Worm (Caenorhabditis elegans): ENCODE measurements around the gene F48E8.8.

DNA sequence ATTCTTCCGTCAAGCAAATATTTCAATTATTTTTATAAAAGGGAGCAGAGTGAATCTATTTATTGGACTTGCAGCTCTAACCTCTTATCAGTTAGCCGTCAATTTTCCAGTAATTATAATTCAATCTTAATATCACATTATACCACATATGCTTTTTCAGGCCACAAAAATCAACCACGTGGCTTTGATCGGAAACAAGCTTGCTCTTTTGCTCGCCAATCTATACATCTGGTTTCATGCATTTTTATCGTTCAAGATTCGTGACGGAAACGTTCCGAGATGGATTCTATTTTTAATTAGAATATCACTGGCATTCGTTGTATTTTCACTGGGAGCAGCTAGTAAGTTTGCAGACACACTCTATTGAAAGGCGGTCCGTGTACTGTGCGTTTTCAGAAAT lies 42.6 kb downstream of the F48E8.8 start:
- TF ChIP-seq lsy-2 (tag; optimal IDR thresholded peaks at IDR 0.05) (no peak), unc-39 (tag; optimal IDR thresholded peaks at IDR 0.05) (no peak), ZK546.5 (tag; optimal IDR thresholded peaks at IDR 0.05) (no peak), ama-1 (optimal IDR thresholded peaks at IDR 0.05) (no peak), elt-3 (tag; optimal IDR thresholded peaks at IDR 0.05) (no peak), ceh-16 (tag; optimal IDR thresholded peaks at IDR 0.05) (no peak), snpc-4 (tag; optimal IDR thresholded peaks at IDR 0.05) (no peak), lin-13 (GFP tag; optimal IDR thresholded peaks at IDR 0.05) (no peak), ztf-4 (tag; optimal IDR thresholded peaks at IDR 0.05) (no peak), lin-39 (tag; optimal IDR thresholded peaks at IDR 0.05) (no peak), nhr-237 (tag; optimal IDR thresholded peaks at IDR 0.05) (no peak), unc-62 (GFP tag; optimal IDR thresholded peaks at IDR 0.05) (no peak), egl-27 (tag; optimal IDR thresholded peaks at IDR 0.05) (no peak)

All from whole organism, L2 larva.